Fruit fly (Drosophila melanogaster): ENCODE measurements around the gene CG13606.

Gene CG13606

dm6 chr3R:24221334-24222302 lies 49.2 kb downstream of the CG13606 start, which contains the start of gene twin (continued):
- TF ChIP-seq zen2 (GFP tag; IDR thresholded peaks at IDR 0.05; ENCODE audit: partially characterized antibody) (peak; percentile 58; the same call in 1 of the 3 replicates), CG9609 (GFP tag; optimal IDR thresholded peaks at IDR 0.05) (peak; percentile 59), nerfin-2 (GFP tag; IDR thresholded peaks at IDR 0.05; ENCODE audit: partially characterized antibody) (no peak), CG12659 (GFP tag; optimal IDR thresholded peaks at IDR 0.05) (peak; percentile 73), ranshi (GFP tag; IDR thresholded peaks at IDR 0.05) (no peak), D (optimal IDR thresholded peaks at IDR 0.05) (no peak), D (GFP tag; optimal IDR thresholded peaks at IDR 0.05) (no peak), Sin3A (optimal IDR thresholded peaks at IDR 0.05) (peak; percentile 43), NfI (GFP tag; optimal IDR thresholded peaks at IDR 0.05) (peak; percentile 58), C15 (GFP tag; IDR thresholded peaks at IDR 0.05) (no peak), tll (GFP tag; optimal IDR thresholded peaks at IDR 0.05) (no peak), Xbp1 (GFP tag; optimal IDR thresholded peaks at IDR 0.05) (peak; percentile 70), CG3726 (GFP tag; IDR thresholded peaks at IDR 0.05) (no peak), ase (GFP tag; IDR thresholded peaks at IDR 0.05) (no peak), NC2β (GFP tag; optimal IDR thresholded peaks at IDR 0.05) (peak; percentile 62), ssp (GFP tag; IDR thresholded peaks at IDR 0.05) (peak; percentile 35; the same call in 1 of the 2 replicates), salm (tag; optimal IDR thresholded peaks at IDR 0.05) (no peak), tx (GFP tag; optimal IDR thresholded peaks at IDR 0.05) (peak; percentile 72), Dad (GFP tag; optimal IDR thresholded peaks at IDR 0.05) (peak; percentile 54), Hr3 (GFP tag; optimal IDR thresholded peaks at IDR 0.05) (peak; percentile 62), CG17829 (tag; optimal IDR thresholded peaks at IDR 0.05) (peak; percentile 22), Dref (GFP tag; IDR thresholded peaks at IDR 0.05) (peak; percentile 71), CG15269 (tag; optimal IDR thresholded peaks at IDR 0.05) (peak; percentile 61), corto (GFP tag; optimal IDR thresholded peaks at IDR 0.05) (no peak), maf-S (GFP tag; optimal IDR thresholded peaks at IDR 0.05) (peak; percentile 60), CG7745 (tag; optimal IDR thresholded peaks at IDR 0.05) (no peak), CG2202 (tag; optimal IDR thresholded peaks at IDR 0.05) (no peak), CG11398 (GFP tag; optimal IDR thresholded peaks at IDR 0.05) (no peak), CG34224 (GFP tag; IDR thresholded peaks at IDR 0.05; ENCODE audit: partially characterized antibody) (peak; percentile 70), CG7839 (tag; optimal IDR thresholded peaks at IDR 0.05) (peak; percentile 63), CG8359 (GFP tag; optimal IDR thresholded peaks at IDR 0.05; ENCODE audit: borderline replicate concordance) (no peak), sim (GFP tag; IDR thresholded peaks at IDR 0.05) (no peak), HLH3B (GFP tag; IDR thresholded peaks at IDR 0.05) (0 out of 2 replicates have a peak, but pooled peaks have one; percentile 16), mld (GFP tag; IDR thresholded peaks at IDR 0.05; ENCODE audit: partially characterized antibody) (no peak), CG2116 (GFP tag; optimal IDR thresholded peaks at IDR 0.05) (peak; percentile 91), kni (GFP tag; optimal IDR thresholded peaks at IDR 0.05) (no peak), CG4730 (GFP tag; IDR thresholded peaks at IDR 0.05) (no peak), CG11504 (tag; optimal IDR thresholded peaks at IDR 0.05) (no peak), Neu2 (GFP tag; optimal IDR thresholded peaks at IDR 0.05; ENCODE audit: borderline replicate concordance) (no peak), CG10147 (GFP tag; optimal IDR thresholded peaks at IDR 0.05) (peak; percentile 58), HLHmδ (GFP tag; optimal IDR thresholded peaks at IDR 0.05) (no peak), Camta (GFP tag; optimal IDR thresholded peaks at IDR 0.05) (peak; percentile 58), CG4404 (GFP tag; IDR thresholded peaks at IDR 0.05) (no peak), Bdp1 (GFP tag; optimal IDR thresholded peaks at IDR 0.05) (peak; percentile 22), CrebB (tag; optimal IDR thresholded peaks at IDR 0.05) (no peak), slbo (GFP tag; IDR thresholded peaks at IDR 0.05) (peak; percentile 80), jumu (GFP tag; optimal IDR thresholded peaks at IDR 0.05) (peak; percentile 71), CG12942 (GFP tag; optimal IDR thresholded peaks at IDR 0.05) (peak; percentile 16)

Data from whole organism, embryonic.